Worm (Caenorhabditis elegans) whole organism, dauer: ENCODE measurements around the gene ift-81.

Source experiments
- unc-62 ChIP-seq: sonication (generic microtip); optimal IDR thresholded peaks from 2 replicates; lab custom pipeline; 2017; ENCODE audit warnings: missing biosample characterization, missing genetic modification reagents, missing genetic modification characterization

ift-81 gene

ce11 chrX:5297942-5298611, at the start of gene ift-81:
Gene ift-81, plus strand, starts transcription at chrX:5298561.
- no peak for TF ChIP-seq unc-62 (GFP tag; lab: Kevin White, UChicago)

- no peak for TF ChIP-seq unc-62 (GFP tag; lab: Kevin White, UChicago)
Measured at ce11 chrX:5248754-5249153, 49.6 kb upstream of the ift-81 start.

ce11 chrX:5249603-5250002, 48.8 kb upstream of the ift-81 start, which contains the start of gene Y34B4A.10:
Gene Y34B4A.10, plus strand, starts transcription at chrX:5249903.
- TF ChIP-seq unc-62 (GFP tag; lab: Kevin White, UChicago): no peak

- no peak for TF ChIP-seq unc-62 (GFP tag; lab: Kevin White, UChicago)
Measured at ce11 chrX:5252798-5253197, 45.6 kb upstream of the ift-81 start, which contains the start of gene nspg-14. Gene nspg-14, plus strand, starts transcription at chrX:5253047.

- no peak for TF ChIP-seq unc-62 (GFP tag; lab: Kevin White, UChicago)
Measured at ce11 chrX:5254894-5255293, 43.5 kb upstream of the ift-81 start, which contains the start of gene nspg-13. Gene nspg-13, plus strand, starts transcription at chrX:5255194.

- TF ChIP-seq unc-62 (GFP tag; lab: Kevin White, UChicago): no peak
Measured at ce11 chrX:5255320-5255719, 43.0 kb upstream of the ift-81 start.

- no peak for TF ChIP-seq unc-62 (GFP tag; lab: Kevin White, UChicago)
Measured at ce11 chrX:5256999-5257398, 41.4 kb upstream of the ift-81 start, which contains the start of gene nspg-12. Gene nspg-12, plus strand, starts transcription at chrX:5257299.

ce11 chrX:5260389-5260788, 38.0 kb upstream of the ift-81 start:
- no peak for TF ChIP-seq unc-62 (GFP tag; lab: Kevin White, UChicago)

ce11 chrX:5262033-5262432, 36.3 kb upstream of the ift-81 start:
- no peak for TF ChIP-seq unc-62 (GFP tag; lab: Kevin White, UChicago)

ce11 chrX:5263585-5263984, 34.8 kb upstream of the ift-81 start:
- no peak for TF ChIP-seq unc-62 (GFP tag; lab: Kevin White, UChicago)

ce11 chrX:5264026-5264425, 34.3 kb upstream of the ift-81 start, which contains the start of gene Y34B4A.4:
Gene Y34B4A.4, plus strand, starts transcription at chrX:5264326.
- no peak for TF ChIP-seq unc-62 (GFP tag; lab: Kevin White, UChicago)

ce11 chrX:5265356-5265755, 33.0 kb upstream of the ift-81 start:
- no peak for TF ChIP-seq unc-62 (GFP tag; lab: Kevin White, UChicago)

ce11 chrX:5268062-5268461, 30.3 kb upstream of the ift-81 start:
- no peak for TF ChIP-seq unc-62 (GFP tag; lab: Kevin White, UChicago)

- TF ChIP-seq unc-62 (GFP tag; lab: Kevin White, UChicago): no peak
Measured at ce11 chrX:5269359-5269758, 29.0 kb upstream of the ift-81 start.

ce11 chrX:5275209-5275608, 23.2 kb upstream of the ift-81 start, which contains the start of gene hst-6:
Gene hst-6, plus strand, starts transcription at chrX:5275561.
- TF ChIP-seq unc-62 (GFP tag; lab: Kevin White, UChicago): no peak

- no peak for TF ChIP-seq unc-62 (GFP tag; lab: Kevin White, UChicago)
Measured at ce11 chrX:5276772-5277171, 21.6 kb upstream of the ift-81 start.

- no peak for TF ChIP-seq unc-62 (GFP tag; lab: Kevin White, UChicago)
Measured at ce11 chrX:5278249-5278648, 20.1 kb upstream of the ift-81 start.
